Worm (Caenorhabditis elegans) whole organism, L1 larva: ENCODE measurements around the gene C02F12.5.

Source experiments
- aly-2 ChIP-seq: fragments of 150-350 bp; optimal IDR thresholded peaks from 2 replicates; lab custom pipeline; 2014; ENCODE audit warnings: missing biosample characterization, missing genetic modification characterization
- grh-1 ChIP-seq: fragments of 200-800 bp; sonication (Bioruptor generic); IDR thresholded peaks from 2 replicates; pipeline ENCODE4 v1.3.6; 2022; ENCODE audit warnings: missing genetic modification reagents, missing genetic modification characterization, missing compliant biosample characterization
- lin-15B ChIP-seq: fragments of 150-350 bp; sonication (generic microtip); optimal IDR thresholded peaks from 3 replicates; lab custom pipeline; 2014; ENCODE audit warnings: missing biosample characterization, missing genetic modification characterization
- vab-15 ChIP-seq: sonication (generic microtip); optimal IDR thresholded peaks from 2 replicates; lab custom pipeline; 2017; ENCODE audit warnings: missing genotype, mild to moderate bottlenecking, missing genetic modification characterization, missing compliant biosample characterization

- TF ChIP-seq vab-15 (tag; lab: Kevin White, UChicago) (no peak), aly-2 (tag; lab: Kevin White, UChicago) (no peak), lin-15B (no peak), grh-1 (GFP tag; lab: Robert Waterston, UW) (no peak)
Observed at ce11 chrX:3696603-3697002, 24.7 kb upstream of the C02F12.5 start, which contains the start of gene C01C4.3.
